Fruit fly (Drosophila melanogaster) whole organism, embryonic: Measurements from ENCODE around the gene CG13392.
A peak's percentile ranks its signal among the peaks of the same experiment; 100 is the strongest.

ENCODE experiments used
- Blimp-1 ChIP-seq: fragments of 200-800 bp; sonication (Bioruptor generic); optimal IDR thresholded peaks from 3 replicates; lab custom pipeline; 2018; ENCODE audit warnings: missing biosample characterization, missing genetic modification characterization, mild to moderate bottlenecking, moderate library complexity, missing genetic modification reagents
- Bteb2 ChIP-seq: fragments of 200-800 bp; sonication (Bioruptor generic); optimal IDR thresholded peaks from 2 replicates; lab custom pipeline; 2016; ENCODE audit warnings: missing biosample characterization, missing genetic modification characterization
- CG10366 ChIP-seq: fragments of 200-800 bp; sonication (Bioruptor generic); IDR thresholded peaks from 2 replicates; pipeline ENCODE4 v1.3.6; 2022; ENCODE audit warnings: missing biosample characterization, missing genetic modification characterization
- CG10431 ChIP-seq: fragments of 200-800 bp; sonication (Bioruptor generic); optimal IDR thresholded peaks from 3 replicates; lab custom pipeline; 2018; ENCODE audit warnings: missing biosample characterization, mild to moderate bottlenecking, missing genetic modification characterization
- CG11085 ChIP-seq: fragments of 200-800 bp; sonication (Bioruptor generic); IDR thresholded peaks from 2 replicates; pipeline ENCODE4 v1.3.6; 2022; ENCODE audit warnings: missing biosample characterization, missing genetic modification characterization
- CG11504 ChIP-seq: fragments of 200-800 bp; sonication (Bioruptor generic); optimal IDR thresholded peaks from 3 replicates; lab custom pipeline; 2019; ENCODE audit warnings: missing biosample characterization, mild to moderate bottlenecking, missing genetic modification characterization, moderate library complexity
- CG11723 ChIP-seq: fragments of 200-800 bp; sonication (Bioruptor generic); optimal IDR thresholded peaks from 2 replicates; lab custom pipeline; 2017; ENCODE audit warnings: missing biosample characterization, mild to moderate bottlenecking, missing genetic modification characterization
- CG13424 ChIP-seq: fragments of 200-800 bp; sonication (Bioruptor generic); optimal IDR thresholded peaks from 2 replicates; lab custom pipeline; 2019; ENCODE audit warnings: missing biosample characterization, mild to moderate bottlenecking, missing genetic modification characterization, moderate library complexity
- CG14441 ChIP-seq: fragments of 200-800 bp; sonication (Bioruptor generic); IDR thresholded peaks from 2 replicates; pipeline ENCODE4 v1.3.6; 2022; ENCODE audit warnings: missing biosample characterization, missing genetic modification characterization
- CG17612 ChIP-seq: fragments of 200-800 bp; sonication (Bioruptor generic); IDR thresholded peaks from 2 replicates; pipeline ENCODE4 v1.3.6; 2022; ENCODE audit warnings: missing biosample characterization, missing genetic modification characterization
- CG17802 ChIP-seq: fragments of 200-800 bp; sonication (Bioruptor generic); optimal IDR thresholded peaks from 2 replicates; lab custom pipeline; 2018; ENCODE audit warnings: missing biosample characterization, mild to moderate bottlenecking, missing genetic modification characterization, moderate library complexity
- CG17829 ChIP-seq: fragments of 200-800 bp; optimal IDR thresholded peaks from 2 replicates; lab custom pipeline; 2019; ENCODE audit warnings: missing biosample characterization, mild to moderate bottlenecking, missing genetic modification characterization, moderate library complexity
- CG18599 ChIP-seq: fragments of 200-800 bp; sonication (Bioruptor generic); optimal IDR thresholded peaks from 3 replicates; lab custom pipeline; 2017; ENCODE audit warnings: missing biosample characterization, missing genetic modification characterization, mild to moderate bottlenecking, moderate library complexity, missing genetic modification reagents
- CG2678 ChIP-seq: fragments of 200-800 bp; sonication (Bioruptor generic); optimal IDR thresholded peaks from 3 replicates; lab custom pipeline; 2019; ENCODE audit warnings: missing biosample characterization, mild to moderate bottlenecking, missing genetic modification characterization, moderate library complexity
- CG2712 ChIP-seq: fragments of 200-800 bp; optimal IDR thresholded peaks from 3 replicates; lab custom pipeline; 2019; ENCODE audit warnings: missing biosample characterization, mild to moderate bottlenecking, missing genetic modification characterization, moderate library complexity
- CG30403 ChIP-seq: fragments of 200-800 bp; sonication (Bioruptor generic); optimal IDR thresholded peaks from 3 replicates; lab custom pipeline; 2016; ENCODE audit warnings: missing biosample characterization, missing genetic modification characterization
- CG31224 ChIP-seq: fragments of 200-800 bp; sonication (Bioruptor generic); IDR thresholded peaks from 2 replicates; pipeline ENCODE4 v1.3.6; 2022; ENCODE audit warnings: missing biosample characterization, missing genetic modification characterization
- CG31441 ChIP-seq: fragments of 200-800 bp; sonication (Bioruptor generic); IDR thresholded peaks from 2 replicates; pipeline ENCODE4 v1.3.6; 2022; ENCODE audit warnings: missing biosample characterization, missing genetic modification characterization
- CG34422 ChIP-seq: fragments of 200-800 bp; sonication (Bioruptor generic); IDR thresholded peaks from 3 replicates; pipeline ENCODE4 v1.3.6; 2022; ENCODE audit warnings: missing biosample characterization, missing genetic modification characterization
- CG4424 ChIP-seq: fragments of 200-800 bp; sonication (Bioruptor generic); optimal IDR thresholded peaks from 3 replicates; lab custom pipeline; 2016; ENCODE audit warnings: missing biosample characterization, missing genetic modification characterization
- CG7357 ChIP-seq: fragments of 200-800 bp; sonication (Bioruptor generic); IDR thresholded peaks from 3 replicates; pipeline ENCODE4 v1.3.6; 2022; ENCODE audit warnings: missing biosample characterization, missing genetic modification characterization
- CG7839 ChIP-seq: fragments of 200-800 bp; sonication (Bioruptor generic); optimal IDR thresholded peaks from 3 replicates; lab custom pipeline; 2018; ENCODE audit warnings: missing biosample characterization, mild to moderate bottlenecking, missing genetic modification characterization, moderate library complexity
- CG8388 ChIP-seq: fragments of 200-800 bp; sonication (Bioruptor generic); optimal IDR thresholded peaks from 2 replicates; lab custom pipeline; 2019; ENCODE audit warnings: missing biosample characterization, mild to moderate bottlenecking, missing genetic modification characterization, moderate library complexity
- CG8765 ChIP-seq: fragments of 200-800 bp; sonication (Bioruptor generic); IDR thresholded peaks from 2 replicates; pipeline ENCODE4 v1.3.6; 2022; ENCODE audit warnings: missing biosample characterization, missing genetic modification characterization
- CG9437 ChIP-seq: fragments of 200-800 bp; sonication (Bioruptor generic); optimal IDR thresholded peaks from 2 replicates; lab custom pipeline; 2018; ENCODE audit warnings: missing biosample characterization, mild to moderate bottlenecking, missing genetic modification characterization
- CoRest ChIP-seq: fragments of 200-800 bp; sonication (Bioruptor generic); optimal IDR thresholded peaks from 3 replicates; lab custom pipeline; 2018; ENCODE audit warnings: missing biosample characterization, mild to moderate bottlenecking, missing genetic modification characterization, moderate library complexity
- Dbx ChIP-seq: fragments of 200-800 bp; sonication (Bioruptor generic); IDR thresholded peaks from 3 replicates; pipeline ENCODE4 v1.3.6; 2022; ENCODE audit warnings: missing biosample characterization, missing genetic modification characterization
- Dip3 ChIP-seq: fragments of 200-800 bp; sonication (Bioruptor generic); optimal IDR thresholded peaks from 3 replicates; lab custom pipeline; 2016; ENCODE audit warnings: missing biosample characterization, missing genetic modification characterization
- HmgD ChIP-seq: fragments of 200-800 bp; sonication (Bioruptor generic); optimal IDR thresholded peaks from 3 replicates; lab custom pipeline; 2016; ENCODE audit warnings: missing biosample characterization, missing genetic modification characterization
- HmgZ ChIP-seq: fragments of 200-800 bp; sonication (Bioruptor generic); optimal IDR thresholded peaks from 2 replicates; lab custom pipeline; 2018; ENCODE audit warnings: missing biosample characterization, mild to moderate bottlenecking, missing genetic modification characterization
- Neu2 ChIP-seq: fragments of 200-800 bp; sonication (Bioruptor generic); optimal IDR thresholded peaks from 3 replicates; lab custom pipeline; 2016; ENCODE audit warnings: missing biosample characterization, missing genetic modification characterization, borderline replicate concordance
- Sox102F ChIP-seq: fragments of 200-800 bp; sonication (Bioruptor generic); optimal IDR thresholded peaks from 2 replicates; lab custom pipeline; 2018; ENCODE audit warnings: missing biosample characterization, mild to moderate bottlenecking, missing genetic modification characterization, moderate library complexity
- Stat92E ChIP-seq, 3 experiments: fragments of >200 bp in 2 of 3; fragments of 200-800 bp in 1 of 3; sonication (Bioruptor generic) in 1 of 3; optimal IDR thresholded peaks; 2 replicates each; lab custom pipeline; 2017 to 2019; ENCODE audit warnings: missing biosample characterization in 3 of 3, missing genetic modification characterization in 3 of 3, mild to moderate bottlenecking in 1 of 3, moderate library complexity in 1 of 3
- Xrp1 ChIP-seq: fragments of 200-800 bp; sonication (Bioruptor generic); IDR thresholded peaks from 2 replicates; pipeline ENCODE4 v1.3.6; 2022; ENCODE audit warnings: missing biosample characterization, missing genetic modification characterization
- abd-A ChIP-seq: fragments of 200-800 bp; sonication (Bioruptor generic); optimal IDR thresholded peaks from 3 replicates; lab custom pipeline; 2019; ENCODE audit warnings: missing biosample characterization, mild to moderate bottlenecking, missing genetic modification characterization, moderate library complexity
- ash1 ChIP-seq: fragments of 200-800 bp; sonication (Bioruptor generic); optimal IDR thresholded peaks from 2 replicates; lab custom pipeline; 2018; ENCODE audit warnings: missing biosample characterization, mild to moderate bottlenecking, missing genetic modification characterization
- chif ChIP-seq, 2 experiments: fragments of 200-800 bp; sonication (Bioruptor generic); optimal IDR thresholded peaks; 3 replicates each; lab custom pipeline; 2016; ENCODE audit warnings: missing biosample characterization in 2 of 2, missing genetic modification characterization in 2 of 2
- corto ChIP-seq: fragments of 200-800 bp; sonication (Bioruptor generic); optimal IDR thresholded peaks from 2 replicates; lab custom pipeline; 2016; ENCODE audit warnings: missing biosample characterization, mild to moderate bottlenecking, missing genetic modification characterization, moderate library complexity
- dati ChIP-seq: fragments of 200-800 bp; sonication (Bioruptor generic); IDR thresholded peaks from 2 replicates; pipeline ENCODE4 v1.3.6; 2022; ENCODE audit warnings: missing biosample characterization, missing genetic modification characterization
- exex ChIP-seq: fragments of 200-800 bp; sonication (Bioruptor generic); optimal IDR thresholded peaks from 4 replicates; lab custom pipeline; 2018; ENCODE audit warnings: missing biosample characterization, mild to moderate bottlenecking, missing genetic modification characterization, moderate library complexity
- gem ChIP-seq: fragments of 200-800 bp; sonication (Bioruptor generic); optimal IDR thresholded peaks from 2 replicates; lab custom pipeline; 2019; ENCODE audit warnings: missing biosample characterization, mild to moderate bottlenecking, missing genetic modification characterization, moderate library complexity
- gt ChIP-seq: fragments of 200-800 bp; sonication (Bioruptor generic); IDR thresholded peaks from 2 replicates; pipeline ENCODE4 v1.3.6; 2022; ENCODE audit warnings: missing biosample characterization, missing genetic modification characterization
- kay ChIP-seq: fragments of 200-800 bp; sonication (Bioruptor generic); optimal IDR thresholded peaks from 2 replicates; lab custom pipeline; 2016; ENCODE audit warnings: missing biosample characterization, missing genetic modification characterization
- kni ChIP-seq: fragments of 200-800 bp; sonication (Bioruptor generic); optimal IDR thresholded peaks from 3 replicates; lab custom pipeline; 2017; ENCODE audit warnings: mild to moderate bottlenecking, missing biosample characterization, missing genetic modification reagents, missing genetic modification characterization
- org-1 ChIP-seq: fragments of 200-800 bp; sonication (Bioruptor generic); optimal IDR thresholded peaks from 2 replicates; lab custom pipeline; 2017; ENCODE audit warnings: missing biosample characterization, missing genetic modification characterization
- phol ChIP-seq: fragments of 200-800 bp; sonication (Bioruptor generic); optimal IDR thresholded peaks from 3 replicates; lab custom pipeline; 2018; ENCODE audit warnings: missing biosample characterization, mild to moderate bottlenecking, missing genetic modification characterization, moderate library complexity
- row ChIP-seq: fragments of 200-800 bp; sonication (Bioruptor generic); IDR thresholded peaks from 3 replicates; pipeline ENCODE4 v1.3.6; 2022; ENCODE audit warnings: missing biosample characterization, missing genetic modification characterization
- so ChIP-seq: fragments of 200-800 bp; sonication (Bioruptor generic); IDR thresholded peaks from 3 replicates; pipeline ENCODE4 v1.3.6; 2022; ENCODE audit warnings: missing biosample characterization, missing genetic modification characterization
- tap ChIP-seq: fragments of 200-800 bp; optimal IDR thresholded peaks from 3 replicates; lab custom pipeline; 2019; ENCODE audit warnings: missing biosample characterization, mild to moderate bottlenecking, missing genetic modification characterization, moderate library complexity
- vnd ChIP-seq: fragments of 200-800 bp; sonication (Bioruptor generic); IDR thresholded peaks from 3 replicates; pipeline ENCODE4 v1.3.6; 2022; ENCODE audit warnings: missing biosample characterization, missing genetic modification characterization; ENCODE audit not compliant: partially characterized antibody

Gene CG13392

DNA sequence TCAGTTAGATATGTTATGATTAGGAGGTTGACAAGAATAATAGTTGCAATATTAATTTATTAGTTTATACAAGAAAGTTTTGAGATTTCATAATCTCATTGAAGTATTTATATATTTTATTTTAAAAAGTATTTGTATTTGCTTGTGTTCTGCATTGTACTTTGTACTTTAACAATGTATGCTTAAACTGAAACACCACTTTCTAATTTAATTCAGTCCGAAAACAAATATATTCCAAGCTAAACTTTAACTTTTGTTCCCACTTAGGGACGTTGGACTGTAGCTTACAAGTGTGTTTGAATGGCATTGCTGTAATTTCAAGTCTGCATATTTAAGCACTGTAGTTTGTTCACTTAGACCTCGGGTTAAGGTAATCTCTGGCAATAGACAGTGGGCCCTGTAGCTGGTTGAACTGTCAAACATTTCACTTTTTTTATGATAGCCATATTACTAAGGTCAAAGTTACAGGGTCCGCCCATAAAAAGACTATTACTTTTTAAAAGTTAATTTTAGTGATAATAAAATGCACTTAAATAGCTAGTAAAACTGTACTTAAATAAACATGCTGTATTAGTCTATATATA, 11.2 kb downstream of the CG13392 start (continued):
- TF ChIP-seq CG10431 (GFP tag; lab: Kevin White, UChicago) (no peak), ash1 (GFP tag; lab: Kevin White, UChicago) (no peak), Bteb2 (no peak), row (GFP tag; lab: Robert Waterston, UW) (peak; percentile 38; the same call in 1 of the 3 replicates), CG7357 (GFP tag; lab: Robert Waterston, UW) (no peak), CG11085 (GFP tag; lab: Robert Waterston, UW) (no peak), CG9437 (GFP tag; lab: Kevin White, UChicago) (peak; percentile 27), CG34422 (GFP tag; lab: Robert Waterston, UW) (no peak), org-1 (no peak), corto (no peak), exex (no peak), CG2678 (tag; lab: Kevin White, UChicago) (peak; percentile 65), CG30403 (GFP tag; lab: Kevin White, UChicago) (peak; percentile 33), CG11504 (tag; lab: Kevin White, UChicago) (peak; percentile 48), CG17829 (tag; lab: Kevin White, UChicago) (peak; percentile 31), CG14441 (GFP tag; lab: Robert Waterston, UW) (0 out of 2 replicates have a peak, but pooled peaks have one; percentile 30), kni (GFP tag; lab: Kevin White, UChicago) (no peak), chif (GFP tag; optimal IDR thresholded peaks at IDR 0.05; lab: Kevin White, UChicago) (no peak), Stat92E (GFP tag; optimal IDR thresholded peaks at IDR 0.05; lab: Kevin White, UChicago) (no peak), CG11723 (no peak), tap (tag; lab: Kevin White, UChicago) (peak; percentile 21), CG18599 (GFP tag; lab: Kevin White, UChicago) (peak; percentile 6), CG10366 (GFP tag; lab: Robert Waterston, UW) (0 out of 2 replicates have a peak, but pooled peaks have one; percentile 8), CG7839 (peak; percentile 46), kay (GFP tag; lab: Kevin White, UChicago) (no peak), Neu2 (GFP tag; lab: Kevin White, UChicago) (no peak), CG31224 (GFP tag; lab: Robert Waterston, UW) (no peak), CG8765 (GFP tag; lab: Robert Waterston, UW) (no peak), CG4424 (GFP tag; lab: Kevin White, UChicago) (peak; percentile 22), Xrp1 (GFP tag; lab: Robert Waterston, UW) (no peak), vnd (GFP tag; lab: Robert Waterston, UW) (no peak), abd-A (tag; lab: Kevin White, UChicago) (no peak), Blimp-1 (GFP tag; lab: Kevin White, UChicago) (no peak), dati (GFP tag; lab: Robert Waterston, UW) (no peak), CG8388 (GFP tag; lab: Kevin White, UChicago) (peak; percentile 4), CG17612 (no peak), HmgD (GFP tag; lab: Kevin White, UChicago) (no peak), Dip3 (GFP tag; lab: Kevin White, UChicago) (no peak), so (GFP tag; lab: Robert Waterston, UW) (0 out of 3 replicates have a peak, but pooled peaks have one; percentile 23), CoRest (peak; percentile 10), Dbx (GFP tag; lab: Robert Waterston, UW) (no peak), Sox102F (peak; percentile 23), phol (tag; lab: Kevin White, UChicago) (peak; percentile 23), CG2712 (tag; lab: Kevin White, UChicago) (peak; percentile 29), CG13424 (peak; percentile 22), CG31441 (GFP tag; lab: Robert Waterston, UW) (peak; percentile 50; the same call in 1 of the 2 replicates), gt (GFP tag; lab: Robert Waterston, UW) (no peak), CG17802 (tag; lab: Kevin White, UChicago) (no peak), gem (tag; lab: Kevin White, UChicago) (peak; percentile 42), HmgZ (tag; lab: Kevin White, UChicago) (no peak)
